Fruit fly (Drosophila melanogaster): ENCODE results near the gene CG43291.

CG43291 gene

DNA sequence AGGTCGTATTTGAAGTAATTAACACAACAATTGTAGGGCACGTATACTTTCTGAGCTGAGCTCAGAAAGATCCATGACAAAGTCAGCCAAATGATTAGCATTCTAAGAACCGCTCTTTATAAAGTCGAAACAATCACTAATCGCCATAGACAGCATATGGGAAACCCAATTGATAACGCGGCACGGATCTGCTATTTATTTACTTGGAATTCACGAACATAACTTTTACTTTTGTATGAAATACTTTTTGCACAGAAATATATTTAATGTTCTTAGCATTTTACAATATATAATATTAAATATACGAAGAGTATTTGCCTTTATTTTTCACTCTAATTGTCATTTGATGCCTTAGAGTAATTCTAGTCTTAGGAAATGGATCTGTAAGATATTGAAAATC lies at the start of gene CG43291:
TSS of gene CG43291 (minus strand) at position 101 of the 400 bp plus-strand sequence.
- no peak for TF ChIP-seq EcR (GFP tag; optimal IDR thresholded peaks at IDR 0.05)
- no peak for TF ChIP-seq CG8301 (tag; optimal IDR thresholded peaks at IDR 0.05)
- no peak for TF ChIP-seq CG10348 (GFP tag; IDR thresholded peaks at IDR 0.05)
- no peak for TF ChIP-seq CG9948 (tag; optimal IDR thresholded peaks at IDR 0.05)
- no peak for TF ChIP-seq Pif1A (GFP tag; optimal IDR thresholded peaks at IDR 0.05)
- TF ChIP-seq CG8159 (tag; optimal IDR thresholded peaks at IDR 0.05) = no peak
- TF ChIP-seq D1 (tag; optimal IDR thresholded peaks at IDR 0.05) = no peak
- no peak for TF ChIP-seq Ets98B (GFP tag; IDR thresholded peaks at IDR 0.05)
- no peak for TF ChIP-seq rn (GFP tag; IDR thresholded peaks at IDR 0.05)
- TF ChIP-seq Snoo (tag; optimal IDR thresholded peaks at IDR 0.05) = no peak

DNA sequence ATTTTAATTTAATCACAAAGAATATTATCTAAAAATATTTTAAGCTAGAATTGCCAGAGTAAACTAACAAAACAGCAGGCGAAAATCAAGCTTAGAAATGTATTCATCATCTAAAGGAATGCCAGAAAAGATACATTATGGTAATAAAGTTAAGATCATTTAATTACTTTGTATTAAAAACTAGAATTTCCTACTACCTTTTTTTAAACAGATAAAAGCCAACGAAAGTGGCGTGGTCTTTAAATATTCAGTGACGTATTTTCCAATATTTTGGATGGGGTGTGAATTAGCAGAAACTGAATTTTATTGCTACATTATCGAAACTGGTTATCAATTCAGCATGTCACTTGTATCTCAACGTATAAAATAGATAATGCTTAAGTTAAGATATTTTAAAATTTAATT lies 47.8 kb upstream of the CG43291 start:
- peak; percentile 37; the same call in 1 of the 2 replicates for TF ChIP-seq CG32121 (GFP tag; IDR thresholded peaks at IDR 0.05)
- peak; percentile 80 for TF ChIP-seq CG14655 (GFP tag; optimal IDR thresholded peaks at IDR 0.05)
- peak; percentile 30; the same call in 1 of the 3 replicates for TF ChIP-seq CG4496 (GFP tag; IDR thresholded peaks at IDR 0.05)
- no peak for TF ChIP-seq EcR (GFP tag; optimal IDR thresholded peaks at IDR 0.05)
- TF ChIP-seq gl (tag; optimal IDR thresholded peaks at IDR 0.05) = no peak
- peak; percentile 54 for TF ChIP-seq CG15710 (tag; optimal IDR thresholded peaks at IDR 0.05)
- TF ChIP-seq Ets98B (GFP tag; IDR thresholded peaks at IDR 0.05) = no peak
- 0 out of 2 replicates have a peak, but pooled peaks have one; percentile 19 for TF ChIP-seq CG12605 (GFP tag; IDR thresholded peaks at IDR 0.05)
- TF ChIP-seq CG10348 (GFP tag; IDR thresholded peaks at IDR 0.05) = no peak
- TF ChIP-seq CG17806 (tag; optimal IDR thresholded peaks at IDR 0.05) = peak; percentile 49
- peak; percentile 45 for TF ChIP-seq CG34367 (tag; optimal IDR thresholded peaks at IDR 0.05)
- no peak for TF ChIP-seq CG13204 (GFP tag; optimal IDR thresholded peaks at IDR 0.05)
- no peak for TF ChIP-seq fd96Ca (GFP tag; IDR thresholded peaks at IDR 0.05)
- peak; percentile 72 for TF ChIP-seq CG9948 (tag; optimal IDR thresholded peaks at IDR 0.05)
- no peak for TF ChIP-seq D1 (tag; optimal IDR thresholded peaks at IDR 0.05)
- TF ChIP-seq Pif1A (GFP tag; optimal IDR thresholded peaks at IDR 0.05) = no peak
- TF ChIP-seq rn (GFP tag; IDR thresholded peaks at IDR 0.05) = no peak
- TF ChIP-seq CG8301 (tag; optimal IDR thresholded peaks at IDR 0.05) = peak; percentile 57
- TF ChIP-seq CG8159 (tag; optimal IDR thresholded peaks at IDR 0.05) = peak; percentile 74
- no peak for TF ChIP-seq Pif1B (GFP tag; optimal IDR thresholded peaks at IDR 0.05)
- peak; percentile 32 for TF ChIP-seq Snoo (tag; optimal IDR thresholded peaks at IDR 0.05)

DNA sequence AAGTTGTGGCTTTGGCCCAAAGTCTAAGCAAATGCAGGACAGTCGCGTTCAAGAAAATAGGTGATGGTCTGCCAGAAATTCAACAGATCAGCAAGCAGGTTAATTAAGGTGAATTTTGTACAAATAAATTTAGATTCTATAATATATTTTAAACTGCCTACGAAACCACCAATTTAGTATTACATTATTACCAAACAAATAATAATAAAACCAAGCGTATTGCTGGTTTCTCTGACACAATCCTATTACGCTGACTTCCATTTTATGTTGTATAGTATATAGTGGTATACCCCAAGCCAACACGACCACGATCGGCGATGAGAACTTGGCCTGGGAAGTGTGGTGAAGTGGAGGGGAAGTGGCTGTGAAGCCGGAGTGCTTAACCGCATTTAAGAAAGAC lies 47.0 kb upstream of the CG43291 start:
- peak; percentile 79 for TF ChIP-seq CG13204 (GFP tag; optimal IDR thresholded peaks at IDR 0.05)
- TF ChIP-seq Snoo (tag; optimal IDR thresholded peaks at IDR 0.05) = peak; percentile 73
- peak; percentile 61 for TF ChIP-seq fd96Ca (GFP tag; IDR thresholded peaks at IDR 0.05)
- peak; percentile 82 for TF ChIP-seq CG34367 (tag; optimal IDR thresholded peaks at IDR 0.05)
- peak; percentile 85 for TF ChIP-seq CG9948 (tag; optimal IDR thresholded peaks at IDR 0.05)
- TF ChIP-seq rn (GFP tag; IDR thresholded peaks at IDR 0.05) = peak; percentile 50; the same call in 1 of the 2 replicates
- peak; percentile 78 for TF ChIP-seq Pif1B (GFP tag; optimal IDR thresholded peaks at IDR 0.05)
- TF ChIP-seq Pif1A (GFP tag; optimal IDR thresholded peaks at IDR 0.05) = peak; percentile 84
- TF ChIP-seq CG4496 (GFP tag; IDR thresholded peaks at IDR 0.05) = peak; percentile 80
- TF ChIP-seq CG8159 (tag; optimal IDR thresholded peaks at IDR 0.05) = peak; percentile 85
- peak; percentile 80 for TF ChIP-seq CG32121 (GFP tag; IDR thresholded peaks at IDR 0.05)
- peak; percentile 81 for TF ChIP-seq CG12605 (GFP tag; IDR thresholded peaks at IDR 0.05)
- TF ChIP-seq CG17806 (tag; optimal IDR thresholded peaks at IDR 0.05) = peak; percentile 88
- peak; percentile 90 for TF ChIP-seq CG8301 (tag; optimal IDR thresholded peaks at IDR 0.05)
- peak; percentile 76 for TF ChIP-seq gl (tag; optimal IDR thresholded peaks at IDR 0.05)
- TF ChIP-seq CG14655 (GFP tag; optimal IDR thresholded peaks at IDR 0.05) = peak; percentile 91
- TF ChIP-seq EcR (GFP tag; optimal IDR thresholded peaks at IDR 0.05) = peak; percentile 83
- peak; percentile 84 for TF ChIP-seq CG15710 (tag; optimal IDR thresholded peaks at IDR 0.05)
- 0 out of 2 replicates have a peak, but pooled peaks have one; percentile 9 for TF ChIP-seq CG10348 (GFP tag; IDR thresholded peaks at IDR 0.05)
- TF ChIP-seq D1 (tag; optimal IDR thresholded peaks at IDR 0.05) = peak; percentile 77
- peak; percentile 81 for TF ChIP-seq Ets98B (GFP tag; IDR thresholded peaks at IDR 0.05)

DNA sequence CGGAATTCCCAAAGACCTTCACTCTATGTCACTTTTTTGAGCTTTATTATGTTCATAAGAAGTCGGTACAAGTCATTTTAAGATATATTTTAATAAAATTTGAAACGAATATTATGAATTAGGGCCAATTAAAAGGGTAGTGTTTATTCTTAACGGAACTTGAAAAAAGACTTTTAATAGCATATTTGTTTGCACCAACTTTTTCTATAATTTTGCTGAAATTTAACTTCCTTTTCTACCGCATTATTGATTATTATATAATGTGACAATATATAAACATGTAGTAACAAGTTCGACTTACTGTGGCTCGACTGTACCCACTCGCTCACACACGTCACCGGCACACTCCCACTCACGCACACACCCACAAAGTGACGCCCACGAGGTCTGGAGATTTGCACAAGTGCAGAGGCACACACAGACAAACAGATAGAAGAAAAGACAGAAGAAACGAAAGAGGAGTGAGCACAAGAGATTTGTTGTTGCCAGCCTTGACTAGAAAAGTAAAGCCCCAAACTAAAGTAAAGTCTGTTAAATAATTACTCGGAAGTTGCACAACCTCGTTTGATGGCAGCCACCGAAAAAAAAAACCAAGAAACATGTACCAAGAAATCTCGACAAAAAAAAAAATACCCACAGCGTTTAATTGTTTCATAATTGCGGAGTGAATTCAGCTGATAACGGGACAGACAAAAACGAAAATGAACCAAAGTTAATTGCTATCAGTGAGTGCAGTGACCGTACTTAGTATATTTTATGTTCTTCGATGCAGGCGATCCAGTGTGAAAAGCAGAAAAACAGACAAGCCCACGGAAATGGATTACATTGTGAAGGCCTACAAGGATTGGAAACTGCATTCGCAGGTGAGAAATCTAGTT lies 45.7 kb upstream of the CG43291 start:
- TF ChIP-seq CG4496 (GFP tag; IDR thresholded peaks at IDR 0.05) = peak; percentile 53; the same call in 1 of the 3 replicates
- TF ChIP-seq rn (GFP tag; IDR thresholded peaks at IDR 0.05) = no peak
- TF ChIP-seq CG17806 (tag; optimal IDR thresholded peaks at IDR 0.05) = peak; percentile 4
- TF ChIP-seq CG9948 (tag; optimal IDR thresholded peaks at IDR 0.05) = peak; percentile 42
- TF ChIP-seq CG12605 (GFP tag; IDR thresholded peaks at IDR 0.05) = no peak
- TF ChIP-seq Pif1B (GFP tag; optimal IDR thresholded peaks at IDR 0.05) = peak; percentile 7
- TF ChIP-seq CG8301 (tag; optimal IDR thresholded peaks at IDR 0.05) = peak; percentile 50
- TF ChIP-seq CG8159 (tag; optimal IDR thresholded peaks at IDR 0.05) = peak; percentile 56
- no peak for TF ChIP-seq gl (tag; optimal IDR thresholded peaks at IDR 0.05)
- TF ChIP-seq fd96Ca (GFP tag; IDR thresholded peaks at IDR 0.05) = peak; percentile 56; the same call in 1 of the 3 replicates
- TF ChIP-seq CG10348 (GFP tag; IDR thresholded peaks at IDR 0.05) = no peak
- peak; percentile 46 for TF ChIP-seq D1 (tag; optimal IDR thresholded peaks at IDR 0.05)
- TF ChIP-seq Ets98B (GFP tag; IDR thresholded peaks at IDR 0.05) = peak; percentile 26; the same call in 1 of the 2 replicates
- peak; percentile 58 for TF ChIP-seq EcR (GFP tag; optimal IDR thresholded peaks at IDR 0.05)
- peak; percentile 60 for TF ChIP-seq CG14655 (GFP tag; optimal IDR thresholded peaks at IDR 0.05)
- TF ChIP-seq CG15710 (tag; optimal IDR thresholded peaks at IDR 0.05) = peak; percentile 48
- no peak for TF ChIP-seq CG13204 (GFP tag; optimal IDR thresholded peaks at IDR 0.05)
- TF ChIP-seq CG32121 (GFP tag; IDR thresholded peaks at IDR 0.05) = peak; percentile 52
- TF ChIP-seq Pif1A (GFP tag; optimal IDR thresholded peaks at IDR 0.05) = no peak
- TF ChIP-seq Snoo (tag; optimal IDR thresholded peaks at IDR 0.05) = peak; percentile 3
- TF ChIP-seq CG34367 (tag; optimal IDR thresholded peaks at IDR 0.05) = no peak
